Fruit fly (Drosophila melanogaster) whole organism, embryonic: ENCODE data around the gene dar1.

Experiments
- CG10366 ChIP-seq: fragments of 200-800 bp; sonication (Bioruptor generic); IDR thresholded peaks from 2 replicates; pipeline ENCODE4 v1.3.6; 2022; ENCODE audit warnings: missing biosample characterization, missing genetic modification characterization
- CG17361 ChIP-seq: fragments of 200-800 bp; sonication (Bioruptor generic); IDR thresholded peaks from 3 replicates; pipeline ENCODE4 v1.3.6; 2022; ENCODE audit warnings: missing biosample characterization, missing genetic modification characterization
- CG33213 ChIP-seq: fragments of 200-800 bp; sonication (Bioruptor generic); optimal IDR thresholded peaks from 3 replicates; lab custom pipeline; 2016; ENCODE audit warnings: missing biosample characterization, missing genetic modification characterization
- CG33557 ChIP-seq: fragments of 200-800 bp; sonication (Bioruptor generic); optimal IDR thresholded peaks from 2 replicates; lab custom pipeline; 2019; ENCODE audit warnings: missing biosample characterization, mild to moderate bottlenecking, missing genetic modification characterization, moderate library complexity
- E2f2 ChIP-seq: fragments of 200-800 bp; sonication (Bioruptor generic); IDR thresholded peaks from 2 replicates; pipeline ENCODE4 v1.3.6; 2022; ENCODE audit warnings: missing biosample characterization, missing genetic modification characterization
- Optix ChIP-seq: fragments of 200-800 bp; sonication (Bioruptor generic); IDR thresholded peaks from 3 replicates; pipeline ENCODE4 v1.3.6; 2022; ENCODE audit warnings: missing biosample characterization, missing genetic modification characterization
- bigmax ChIP-seq: fragments of 200-800 bp; sonication (Bioruptor generic); optimal IDR thresholded peaks from 2 replicates; lab custom pipeline; 2018; ENCODE audit warnings: missing biosample characterization, mild to moderate bottlenecking, missing genetic modification characterization
- ftz-f1 ChIP-seq: fragments of 200-800 bp; sonication (Bioruptor generic); optimal IDR thresholded peaks from 2 replicates; lab custom pipeline; 2016; ENCODE audit warnings: missing biosample characterization, missing genetic modification characterization
- knrl ChIP-seq: fragments of 200-800 bp; sonication (Bioruptor generic); IDR thresholded peaks from 3 replicates; pipeline ENCODE4 v1.3.6; 2022; ENCODE audit warnings: missing biosample characterization, missing genetic modification characterization; ENCODE audit not compliant: partially characterized antibody
- sd ChIP-seq: fragments of 200-800 bp; sonication (Bioruptor generic); optimal IDR thresholded peaks from 3 replicates; lab custom pipeline; 2018; ENCODE audit warnings: missing biosample characterization, mild to moderate bottlenecking, missing genetic modification characterization, moderate library complexity
- sim ChIP-seq: fragments of 200-800 bp; sonication (Bioruptor generic); IDR thresholded peaks from 2 replicates; pipeline ENCODE4 v1.3.6; 2022; ENCODE audit warnings: missing biosample characterization, missing genetic modification characterization
- tll ChIP-seq, 2 experiments: fragments of 200-800 bp in 1 of 2; fragments of >200 bp in 1 of 2; sonication (Bioruptor generic) in 1 of 2; optimal IDR thresholded peaks; 2 replicates each; lab custom pipeline; 2017 to 2019; ENCODE audit warnings: missing biosample characterization in 2 of 2, missing genetic modification characterization in 2 of 2, mild to moderate bottlenecking in 1 of 2, moderate library complexity in 1 of 2
- tx ChIP-seq: fragments of 200-800 bp; sonication (Bioruptor generic); optimal IDR thresholded peaks from 2 replicates; lab custom pipeline; 2016; ENCODE audit warnings: missing biosample characterization, missing genetic modification characterization
- zfh2 ChIP-seq: fragments of 200-800 bp; sonication (Bioruptor generic); optimal IDR thresholded peaks from 2 replicates; lab custom pipeline; 2016; ENCODE audit warnings: missing biosample characterization, missing genetic modification characterization

DNA sequence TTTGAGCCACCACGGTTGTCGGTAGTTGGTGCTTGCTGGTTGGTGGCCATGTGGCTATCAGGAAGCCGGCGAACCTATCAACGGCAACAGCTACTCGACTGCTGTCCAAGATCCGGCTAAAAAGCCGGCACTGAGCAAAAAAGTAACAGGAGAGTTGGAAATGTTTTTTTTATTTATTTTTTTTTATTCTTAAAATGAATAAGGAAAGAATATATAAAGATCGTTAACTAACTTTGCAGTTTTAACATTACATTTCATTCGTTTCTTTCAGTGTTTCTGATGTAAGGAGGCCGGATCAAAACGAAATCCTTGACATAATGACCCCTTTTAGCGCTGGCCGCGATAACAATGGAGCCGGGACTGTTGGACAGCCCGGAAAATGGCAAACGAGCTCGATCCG, 57.9 kb downstream of the dar1 start:
- no peak for TF ChIP-seq zfh2 (GFP tag; lab: Kevin White, UChicago)
- no peak for TF ChIP-seq CG10366 (GFP tag; lab: Robert Waterston, UW)
- TF ChIP-seq CG17361 (GFP tag; lab: Robert Waterston, UW), result no peak
- TF ChIP-seq sim (GFP tag; lab: Robert Waterston, UW), result no peak
- no peak for TF ChIP-seq Optix (GFP tag; lab: Robert Waterston, UW)
- no peak for TF ChIP-seq knrl (GFP tag; lab: Robert Waterston, UW)
- no peak for TF ChIP-seq ftz-f1 (GFP tag; lab: Kevin White, UChicago)
- no peak for TF ChIP-seq CG33213
- no peak for TF ChIP-seq bigmax (GFP tag; lab: Kevin White, UChicago)
- TF ChIP-seq tll (GFP tag; optimal IDR thresholded peaks at IDR 0.05; lab: Kevin White, UChicago), result no peak
- TF ChIP-seq CG33557 (GFP tag; lab: Kevin White, UChicago), result no peak
- TF ChIP-seq sd (tag; lab: Kevin White, UChicago), result no peak
- no peak for TF ChIP-seq E2f2
- TF ChIP-seq tx (GFP tag; lab: Kevin White, UChicago), result no peak
